Fruit fly (Drosophila melanogaster): Measurements from ENCODE around the gene CG13010.

Gene CG13010

dm6 chrX:16651098-16651497 lies 27.6 kb downstream of the CG13010 start, which contains the start of the genes CG32573 and CG42512 (continued):
- peak; percentile 79 for TF ChIP-seq CG1603 (tag; optimal IDR thresholded peaks at IDR 0.05)
- TF ChIP-seq dan (GFP tag; IDR thresholded peaks at IDR 0.05), result no peak
- no peak for TF ChIP-seq CG15479 (GFP tag; optimal IDR thresholded peaks at IDR 0.05)
- peak; percentile 81 for TF ChIP-seq Med (GFP tag)
- peak; percentile 43 for TF ChIP-seq B-H2 (GFP tag; optimal IDR thresholded peaks at IDR 0.05)
- no peak for TF ChIP-seq Sox100B (GFP tag; optimal IDR thresholded peaks at IDR 0.05)
- no peak for TF ChIP-seq CG8924 (tag; optimal IDR thresholded peaks at IDR 0.05)
- peak; percentile 26 for TF ChIP-seq CG3995 (GFP tag; optimal IDR thresholded peaks at IDR 0.05)
- no peak for TF ChIP-seq CG34376 (GFP tag; optimal IDR thresholded peaks at IDR 0.05)
- TF ChIP-seq gem (tag; optimal IDR thresholded peaks at IDR 0.05), result no peak
- no peak for TF ChIP-seq CG13296 (GFP tag; optimal IDR thresholded peaks at IDR 0.05)
- no peak for TF ChIP-seq CG17186 (GFP tag; optimal IDR thresholded peaks at IDR 0.05)
- TF ChIP-seq bowl (GFP tag; IDR thresholded peaks at IDR 0.05), result no peak
- no peak for TF ChIP-seq eve (GFP tag; optimal IDR thresholded peaks at IDR 0.05)
- TF ChIP-seq sc (optimal IDR thresholded peaks at IDR 0.05), result no peak
- TF ChIP-seq sc (GFP tag; optimal IDR thresholded peaks at IDR 0.05), result no peak
- TF ChIP-seq CG10147 (GFP tag; optimal IDR thresholded peaks at IDR 0.05), result no peak
- no peak for TF ChIP-seq CG33557 (GFP tag; optimal IDR thresholded peaks at IDR 0.05)
- peak; percentile 61 for TF ChIP-seq CG15514 (GFP tag; optimal IDR thresholded peaks at IDR 0.05)
- peak; percentile 11 for TF ChIP-seq MESR4 (GFP tag; optimal IDR thresholded peaks at IDR 0.05)
- no peak for TF ChIP-seq CG43689 (GFP tag; IDR thresholded peaks at IDR 0.05)
- no peak for TF ChIP-seq bsh (GFP tag; optimal IDR thresholded peaks at IDR 0.05)
- TF ChIP-seq CrebB (tag; optimal IDR thresholded peaks at IDR 0.05), result no peak
- TF ChIP-seq CG3163 (GFP tag; optimal IDR thresholded peaks at IDR 0.05), result no peak
- no peak for TF ChIP-seq CG17802 (tag; optimal IDR thresholded peaks at IDR 0.05)
- no peak for TF ChIP-seq gcm (GFP tag; optimal IDR thresholded peaks at IDR 0.05)
- no peak for TF ChIP-seq Adf1 (GFP tag; IDR thresholded peaks at IDR 0.05)
- TF ChIP-seq CG12659 (GFP tag; optimal IDR thresholded peaks at IDR 0.05), result peak; percentile 43
- no peak for TF ChIP-seq eyg (GFP tag; optimal IDR thresholded peaks at IDR 0.05)
- TF ChIP-seq CG13624 (GFP tag; optimal IDR thresholded peaks at IDR 0.05), result peak; percentile 1
- TF ChIP-seq CG7963 (GFP tag; IDR thresholded peaks at IDR 0.05; ENCODE audit: partially characterized antibody), result peak; percentile 69
- TF ChIP-seq pum (GFP tag; optimal IDR thresholded peaks at IDR 0.05), result no peak
- TF ChIP-seq CG18599 (GFP tag; optimal IDR thresholded peaks at IDR 0.05), result no peak
- TF ChIP-seq CG6765 (GFP tag; optimal IDR thresholded peaks at IDR 0.05), result no peak
- no peak for TF ChIP-seq H15 (GFP tag; IDR thresholded peaks at IDR 0.05)
- no peak for TF ChIP-seq trh (GFP tag; optimal IDR thresholded peaks at IDR 0.05)
- no peak for TF ChIP-seq Dad (GFP tag; optimal IDR thresholded peaks at IDR 0.05)
- TF ChIP-seq phol (tag; optimal IDR thresholded peaks at IDR 0.05), result peak; percentile 20
- TF ChIP-seq Drgx (GFP tag; IDR thresholded peaks at IDR 0.05), result no peak
- no peak for TF ChIP-seq Bteb2 (GFP tag; optimal IDR thresholded peaks at IDR 0.05)
- no peak for TF ChIP-seq CG11696 (GFP tag; IDR thresholded peaks at IDR 0.05)
- TF ChIP-seq ro (GFP tag; IDR thresholded peaks at IDR 0.05), result no peak
- no peak for TF ChIP-seq CG4360 (GFP tag; IDR thresholded peaks at IDR 0.05)
- TF ChIP-seq pfk (GFP tag; optimal IDR thresholded peaks at IDR 0.05), result no peak
- no peak for TF ChIP-seq oc (tag; optimal IDR thresholded peaks at IDR 0.05)
- no peak for TF ChIP-seq gcm2 (GFP tag; optimal IDR thresholded peaks at IDR 0.05)
- TF ChIP-seq rib (GFP tag; IDR thresholded peaks at IDR 0.05), result no peak
- TF ChIP-seq CG10267 (tag; optimal IDR thresholded peaks at IDR 0.05), result peak; percentile 91
- no peak for TF ChIP-seq grau (tag; optimal IDR thresholded peaks at IDR 0.05)
- TF ChIP-seq sr (GFP tag; IDR thresholded peaks at IDR 0.05), result no peak
- TF ChIP-seq NC2α (GFP tag; optimal IDR thresholded peaks at IDR 0.05), result no peak
- no peak for TF ChIP-seq Mes4 (GFP tag; optimal IDR thresholded peaks at IDR 0.05)

Measured in whole organism, embryonic.